Worm (Caenorhabditis elegans) whole organism, L3 larva: ENCODE measurements around the gene saeg-2.

Experiments used
- R02D3.7 ChIP-seq: fragments of 150-350 bp; optimal IDR thresholded peaks from 2 replicates; lab custom pipeline; 2014; ENCODE audit warnings: missing biosample characterization, missing genetic modification characterization
- ZK546.5 ChIP-seq: sonication (generic microtip); optimal IDR thresholded peaks from 2 replicates; lab custom pipeline; 2017; ENCODE audit warnings: missing biosample characterization, missing genetic modification characterization
- aly-2 ChIP-seq: fragments of 150-350 bp; optimal IDR thresholded peaks from 2 replicates; lab custom pipeline; 2014; ENCODE audit warnings: missing biosample characterization, missing genetic modification characterization
- ceh-16 ChIP-seq: sonication (generic microtip); optimal IDR thresholded peaks from 2 replicates; lab custom pipeline; 2017; ENCODE audit warnings: missing biosample characterization, missing genetic modification characterization
- ceh-28 ChIP-seq: fragments of 150-350 bp; optimal IDR thresholded peaks from 2 replicates; lab custom pipeline; 2014; ENCODE audit warnings: missing biosample characterization, missing genetic modification reagents, missing genetic modification characterization
- ceh-82 ChIP-seq: fragments of 150-350 bp; optimal IDR thresholded peaks from 2 replicates; lab custom pipeline; 2014; ENCODE audit warnings: missing biosample characterization, missing genetic modification characterization
- ceh-9 ChIP-seq: sonication (generic microtip); optimal IDR thresholded peaks from 2 replicates; lab custom pipeline; 2018; ENCODE audit warnings: missing biosample characterization, missing genetic modification characterization
- egl-5 ChIP-seq: fragments of 150-350 bp; optimal IDR thresholded peaks from 2 replicates; lab custom pipeline; 2017; ENCODE audit warnings: missing biosample characterization, missing genetic modification reagents, missing genetic modification characterization, inconsistent platforms
- elt-1 ChIP-seq: fragments of 150-350 bp; optimal IDR thresholded peaks from 2 replicates; lab custom pipeline; 2014; ENCODE audit warnings: missing biosample characterization, missing genetic modification characterization
- elt-2 ChIP-seq: sonication (generic microtip); optimal IDR thresholded peaks from 2 replicates; lab custom pipeline; 2016; ENCODE audit warnings: missing genetic modification reagents, mild to moderate bottlenecking, missing genetic modification characterization, missing compliant biosample characterization
- elt-3 ChIP-seq, 3 experiments: fragments of 150-350 bp in 1 of 3; sonication (generic microtip) in 2 of 3; optimal IDR thresholded peaks; 2 replicates in 2 of 3; 4 replicates in 1 of 3; lab custom pipeline; 2014 to 2017; ENCODE audit warnings: missing biosample characterization in 3 of 3, missing genetic modification characterization in 3 of 3
- fkh-10 ChIP-seq: sonication (generic microtip); optimal IDR thresholded peaks from 2 replicates; lab custom pipeline; 2017; ENCODE audit warnings: missing biosample characterization, missing genetic modification reagents, missing genetic modification characterization
- fkh-2 ChIP-seq: fragments of 150-350 bp; optimal IDR thresholded peaks from 2 replicates; lab custom pipeline; 2014; ENCODE audit warnings: missing biosample characterization, missing genetic modification reagents, missing genetic modification characterization
- fos-1 ChIP-seq: fragments of 150-350 bp; optimal IDR thresholded peaks from 2 replicates; lab custom pipeline; 2014; ENCODE audit warnings: missing biosample characterization, missing genetic modification characterization
- hmg-11 ChIP-seq: sonication (generic microtip); optimal IDR thresholded peaks from 2 replicates; lab custom pipeline; 2016; ENCODE audit warnings: missing genetic modification characterization, missing compliant biosample characterization
- lin-15B ChIP-seq: fragments of 150-350 bp; optimal IDR thresholded peaks from 2 replicates; lab custom pipeline; 2014; ENCODE audit warnings: missing biosample characterization, missing genetic modification characterization
- lin-39 ChIP-seq: fragments of 150-350 bp; optimal IDR thresholded peaks from 2 replicates; lab custom pipeline; 2018; ENCODE audit warnings: missing biosample characterization, missing genetic modification reagents, missing genetic modification characterization
- lsy-12 ChIP-seq: sonication (generic microtip); optimal IDR thresholded peaks from 2 replicates; lab custom pipeline; 2016; ENCODE audit warnings: mild to moderate bottlenecking, missing genetic modification characterization, missing compliant biosample characterization
- mml-1 ChIP-seq: fragments of 150-350 bp; sonication (generic microtip); optimal IDR thresholded peaks from 3 replicates; lab custom pipeline; 2014; ENCODE audit warnings: missing biosample characterization, missing genetic modification characterization
- nfya-1 ChIP-seq: sonication (generic microtip); optimal IDR thresholded peaks from 2 replicates; lab custom pipeline; 2017; ENCODE audit warnings: missing genetic modification characterization, mild to moderate bottlenecking, missing compliant biosample characterization, antibody characterized with exemption, moderate library complexity; ENCODE audit not compliant: insufficient read depth
- nhr-12 ChIP-seq: fragments of 150-350 bp; optimal IDR thresholded peaks from 2 replicates; lab custom pipeline; 2014; ENCODE audit warnings: missing biosample characterization, missing genetic modification characterization
- nhr-23 ChIP-seq: fragments of 150-350 bp; optimal IDR thresholded peaks from 2 replicates; lab custom pipeline; 2014; ENCODE audit warnings: missing biosample characterization, missing genetic modification reagents, missing genetic modification characterization
- nhr-237 ChIP-seq: fragments of 150-350 bp; optimal IDR thresholded peaks from 2 replicates; lab custom pipeline; 2014; ENCODE audit warnings: missing biosample characterization, missing genetic modification characterization
- nhr-25 ChIP-seq: sonication (generic microtip); optimal IDR thresholded peaks from 2 replicates; lab custom pipeline; 2017; ENCODE audit warnings: missing biosample characterization, missing genetic modification characterization
- nhr-28 ChIP-seq: fragments of 150-350 bp; optimal IDR thresholded peaks from 2 replicates; lab custom pipeline; 2014; ENCODE audit warnings: missing biosample characterization, missing genetic modification characterization
- nhr-67 ChIP-seq: fragments of 150-350 bp; optimal IDR thresholded peaks from 2 replicates; lab custom pipeline; 2014; ENCODE audit warnings: missing biosample characterization, missing genetic modification characterization
- nhr-76 ChIP-seq: fragments of 150-350 bp; sonication (generic microtip); optimal IDR thresholded peaks from 5 replicates; lab custom pipeline; 2014; ENCODE audit warnings: missing biosample characterization, missing genetic modification characterization
- nhr-77 ChIP-seq: fragments of 150-350 bp; optimal IDR thresholded peaks from 2 replicates; lab custom pipeline; 2014; ENCODE audit warnings: missing biosample characterization, missing genetic modification characterization
- pha-4 ChIP-seq: fragments of 150-350 bp; optimal IDR thresholded peaks from 2 replicates; lab custom pipeline; 2014; ENCODE audit warnings: missing biosample characterization, missing genetic modification reagents, missing genetic modification characterization
- pqm-1 ChIP-seq: fragments of 150-350 bp; optimal IDR thresholded peaks from 2 replicates; lab custom pipeline; 2017; ENCODE audit warnings: missing biosample characterization, missing genetic modification characterization, inconsistent platforms
- sea-2 ChIP-seq: fragments of 150-350 bp; sonication (generic microtip); optimal IDR thresholded peaks from 4 replicates; lab custom pipeline; 2014; ENCODE audit warnings: missing biosample characterization, missing genetic modification reagents, missing genetic modification characterization
- snpc-4 ChIP-seq: fragments of 150-350 bp; optimal IDR thresholded peaks from 2 replicates; lab custom pipeline; 2014; ENCODE audit warnings: missing biosample characterization, missing genetic modification characterization
- tbx-2 ChIP-seq: sonication (generic microtip); optimal IDR thresholded peaks from 2 replicates; lab custom pipeline; 2016; ENCODE audit warnings: mild to moderate bottlenecking, missing genetic modification characterization, missing compliant biosample characterization
- unc-62 ChIP-seq: fragments of 150-350 bp; sonication (generic microtip); optimal IDR thresholded peaks from 4 replicates; lab custom pipeline; 2014; ENCODE audit warnings: missing biosample characterization, missing genetic modification reagents, missing genetic modification characterization
- zag-1 ChIP-seq: fragments of 150-350 bp; optimal IDR thresholded peaks from 2 replicates; lab custom pipeline; 2014; ENCODE audit warnings: missing biosample characterization, missing genetic modification characterization
- ztf-11 ChIP-seq: fragments of 150-350 bp; optimal IDR thresholded peaks from 2 replicates; lab custom pipeline; 2014; ENCODE audit warnings: missing biosample characterization, missing genetic modification characterization
- ztf-4 ChIP-seq: fragments of 150-350 bp; optimal IDR thresholded peaks from 2 replicates; lab custom pipeline; 2014; ENCODE audit warnings: missing biosample characterization, missing genetic modification characterization

saeg-2 gene

ce11 chrIII:9270183-9270582 is 30.0 kb downstream of the saeg-2 start:
- no peak for TF ChIP-seq nhr-12
- TF ChIP-seq pqm-1 (tag; lab: Kevin White, UChicago), result peak; percentile 23
- no peak for TF ChIP-seq ceh-28 (tag; lab: Kevin White, UChicago)
- TF ChIP-seq ceh-9 (tag; lab: Kevin White, UChicago), result no peak
- no peak for TF ChIP-seq aly-2 (tag; lab: Kevin White, UChicago)
- TF ChIP-seq pha-4 (tag; lab: Kevin White, UChicago), result peak; percentile 11
- TF ChIP-seq nfya-1 (tag; lab: Kevin White, UChicago), result peak; percentile 13
- TF ChIP-seq elt-2 (tag; lab: Kevin White, UChicago), result peak; percentile 65
- peak; percentile 88 for TF ChIP-seq elt-1 (tag; lab: Kevin White, UChicago)
- no peak for TF ChIP-seq unc-62 (GFP tag; lab: Kevin White, UChicago)
- no peak for TF ChIP-seq R02D3.7
- TF ChIP-seq nhr-237 (tag; lab: Kevin White, UChicago), result no peak
- no peak for TF ChIP-seq nhr-77 (tag; lab: Kevin White, UChicago)
- no peak for TF ChIP-seq ZK546.5 (tag; lab: Kevin White, UChicago)
- TF ChIP-seq lin-39 (tag; lab: Kevin White, UChicago), result no peak
- no peak for TF ChIP-seq lin-15B (tag; lab: Kevin White, UChicago)
- no peak for TF ChIP-seq ztf-11 (tag; lab: Kevin White, UChicago)
- no peak for TF ChIP-seq fos-1
- no peak for TF ChIP-seq lsy-12 (tag; lab: Kevin White, UChicago)
- no peak for TF ChIP-seq nhr-67 (tag; lab: Kevin White, UChicago)
- no peak for TF ChIP-seq fkh-10 (GFP tag; lab: Kevin White, UChicago)
- no peak for TF ChIP-seq nhr-23

ce11 chrIII:9271389-9271918 is 31.3 kb downstream of the saeg-2 start:
- TF ChIP-seq lin-39 (tag; lab: Kevin White, UChicago) (peak; percentile 59), aly-2 (tag; lab: Kevin White, UChicago) (no peak), nfya-1 (tag; lab: Kevin White, UChicago) (peak; percentile 15), mml-1 (tag; lab: Kevin White, UChicago) (no peak), zag-1 (no peak), nhr-12 (no peak), fos-1 (no peak), ztf-11 (tag; lab: Kevin White, UChicago) (no peak), fkh-2 (no peak), ceh-16 (tag; lab: Kevin White, UChicago) (no peak), nhr-23 (no peak), R02D3.7 (no peak), nhr-76 (no peak), lin-15B (tag; lab: Kevin White, UChicago) (no peak), ceh-9 (tag; lab: Kevin White, UChicago) (no peak)

ce11 chrIII:9272107-9272506 is 31.9 kb downstream of the saeg-2 start:
- TF ChIP-seq nfya-1 (tag; lab: Kevin White, UChicago) (peak; percentile 53), ceh-16 (tag; lab: Kevin White, UChicago) (no peak), nhr-25 (tag; lab: Kevin White, UChicago) (no peak), ceh-82 (tag; lab: Kevin White, UChicago) (no peak), lin-39 (tag; lab: Kevin White, UChicago) (peak; percentile 51), snpc-4 (no peak), lsy-12 (tag; lab: Kevin White, UChicago) (no peak), egl-5 (tag; lab: Kevin White, UChicago) (peak; percentile 54), ZK546.5 (tag; lab: Kevin White, UChicago) (no peak), tbx-2 (tag; lab: Kevin White, UChicago) (no peak), ztf-4 (tag; lab: Kevin White, UChicago) (no peak), nhr-67 (tag; lab: Kevin White, UChicago) (no peak), sea-2 (GFP tag; lab: Kevin White, UChicago) (peak; percentile 10), hmg-11 (tag; lab: Kevin White, UChicago) (peak; percentile 42), nhr-28 (tag; lab: Kevin White, UChicago) (no peak)

ce11 chrIII:9277803-9278202 is 37.6 kb downstream of the saeg-2 start:
- TF ChIP-seq elt-3 (tag; optimal IDR thresholded peaks at IDR 0.05; lab: Kevin White, UChicago) (peak in 1 of 3 experiments; percentile 89), fkh-10 (GFP tag; lab: Kevin White, UChicago) (no peak), nhr-25 (tag; lab: Kevin White, UChicago) (peak; percentile 5), ztf-4 (tag; lab: Kevin White, UChicago) (no peak), nhr-23 (peak; percentile 7), lin-39 (tag; lab: Kevin White, UChicago) (no peak), ceh-82 (tag; lab: Kevin White, UChicago) (no peak)
